Fruit fly (Drosophila melanogaster) whole organism, embryonic: ENCODE results near the gene CG31792.

Source experiments
- CG10959 ChIP-seq: fragments of 200-800 bp; sonication (Bioruptor generic); IDR thresholded peaks from 2 replicates; pipeline ENCODE4 v1.3.6; 2022; ENCODE audit warnings: missing biosample characterization, missing genetic modification characterization
- CG2199 ChIP-seq: fragments of 200-800 bp; sonication (Bioruptor generic); IDR thresholded peaks from 3 replicates; pipeline ENCODE4 v1.3.6; 2022; ENCODE audit warnings: missing biosample characterization, missing genetic modification characterization
- CG32532 ChIP-seq: fragments of 200-800 bp; sonication (Bioruptor generic); IDR thresholded peaks from 2 replicates; pipeline ENCODE4 v1.3.6; 2022; ENCODE audit warnings: missing biosample characterization, missing genetic modification characterization
- CG8478 ChIP-seq: fragments of >200 bp; optimal IDR thresholded peaks from 2 replicates; lab custom pipeline; 2018
- Drgx ChIP-seq: fragments of 200-800 bp; sonication (Bioruptor generic); IDR thresholded peaks from 2 replicates; pipeline ENCODE4 v1.3.6; 2022; ENCODE audit warnings: missing biosample characterization, missing genetic modification characterization
- knrl ChIP-seq: fragments of 200-800 bp; sonication (Bioruptor generic); IDR thresholded peaks from 3 replicates; pipeline ENCODE4 v1.3.6; 2022; ENCODE audit warnings: missing biosample characterization, missing genetic modification characterization; ENCODE audit not compliant: partially characterized antibody
- rib ChIP-seq: fragments of 200-800 bp; sonication (Bioruptor generic); IDR thresholded peaks from 2 replicates; pipeline ENCODE4 v1.3.6; 2022; ENCODE audit warnings: missing biosample characterization, missing genetic modification characterization
- shn ChIP-seq: fragments of 200-800 bp; sonication (Bioruptor generic); optimal IDR thresholded peaks from 3 replicates; lab custom pipeline; 2016; ENCODE audit warnings: missing biosample characterization, missing genetic modification characterization
- sob ChIP-seq: fragments of 200-800 bp; sonication (Bioruptor generic); IDR thresholded peaks from 2 replicates; pipeline ENCODE4 v1.3.6; 2022; ENCODE audit warnings: missing biosample characterization, missing genetic modification characterization

- TF ChIP-seq knrl (GFP tag; lab: Robert Waterston, UW), result no peak
- TF ChIP-seq shn (GFP tag; lab: Kevin White, UChicago), result no peak
- TF ChIP-seq CG8478 (lab: Kevin White, UChicago), result no peak
- no peak for TF ChIP-seq CG2199 (GFP tag; lab: Robert Waterston, UW)
- no peak for TF ChIP-seq rib
- no peak for TF ChIP-seq sob (GFP tag; lab: Robert Waterston, UW)
- no peak for TF ChIP-seq CG10959
- TF ChIP-seq Drgx (GFP tag; lab: Robert Waterston, UW), result no peak
- TF ChIP-seq CG32532 (GFP tag; lab: Robert Waterston, UW), result no peak
These were observed 7.1 kb upstream of the CG31792 start, which contains the start of gene CG15170 for dm6 chr2L:18990133-18990532.
